Worm (Caenorhabditis elegans): ENCODE data around the gene faah-4.

faah-4 gene

ce11 chrIII:11870009-11870408 is 39.7 kb downstream of the faah-4 start (continued):
- TF ChIP-seq hlh-12 (tag; optimal IDR thresholded peaks at IDR 0.05) (no peak), Y67H2A.10 (GFP tag; conservative IDR thresholded peaks at IDR 0.05) (peak; percentile 49; the same call in 1 of the 2 replicates), bed-1 (GFP tag; IDR thresholded peaks at IDR 0.05) (no peak), snpc-3.4 (tag; optimal IDR thresholded peaks at IDR 0.05) (no peak), ztf-22 (GFP tag; optimal IDR thresholded peaks at IDR 0.05) (no peak), lsy-27 (tag; optimal IDR thresholded peaks at IDR 0.05; ENCODE audit: borderline replicate concordance, insufficient read depth) (no peak), lir-1 (GFP tag; conservative IDR thresholded peaks at IDR 0.05) (no peak; the same call in 1 of the 2 replicates), aptf-2 (GFP tag; conservative IDR thresholded peaks at IDR 0.05) (peak; percentile 51; the same call in 1 of the 2 replicates), F49E8.2 (tag; optimal IDR thresholded peaks at IDR 0.05; ENCODE audit: insufficient read depth) (no peak), C06A6.2 (GFP tag; conservative IDR thresholded peaks at IDR 0.05) (no peak), nhr-179 (tag; optimal IDR thresholded peaks at IDR 0.05) (no peak), bed-2 (GFP tag; IDR thresholded peaks at IDR 0.05) (0 out of 2 replicates have a peak, but pooled peaks have one; percentile 21), F55B11.4 (tag; optimal IDR thresholded peaks at IDR 0.05; ENCODE audit: borderline replicate concordance, insufficient read depth) (no peak), madf-3 (GFP tag; IDR thresholded peaks at IDR 0.05) (no peak), efl-1 (GFP tag; optimal IDR thresholded peaks at IDR 0.05) (no peak), lin-40 (tag; optimal IDR thresholded peaks at IDR 0.05) (peak; percentile 78), ztf-25 (GFP tag; IDR thresholded peaks at IDR 0.05) (no peak), F57A8.1 (GFP tag; optimal IDR thresholded peaks at IDR 0.05) (no peak), madf-8 (GFP tag; conservative IDR thresholded peaks at IDR 0.05) (no peak), mxl-1 (tag; optimal IDR thresholded peaks at IDR 0.05) (no peak), nhr-80 (tag; optimal IDR thresholded peaks at IDR 0.05) (peak; percentile 88), nhr-27 (tag; optimal IDR thresholded peaks at IDR 0.05) (no peak), ceh-58 (GFP tag; IDR thresholded peaks at IDR 0.05) (no peak), repo-1 (tag; optimal IDR thresholded peaks at IDR 0.05) (no peak), ztf-6 (GFP tag; IDR thresholded peaks at IDR 0.05) (no peak), pbrm-1 (GFP tag; IDR thresholded peaks at IDR 0.05) (peak; percentile 28; the same call in 1 of the 2 replicates), madf-10 (tag; optimal IDR thresholded peaks at IDR 0.05) (peak; percentile 59), xnd-1 (tag; optimal IDR thresholded peaks at IDR 0.05) (no peak), ceh-100 (GFP tag; IDR thresholded peaks at IDR 0.05) (peak; percentile 62; the same call in 1 of the 2 replicates), let-607 (tag; optimal IDR thresholded peaks at IDR 0.05) (peak; percentile 14 to 16), B0019.2 (GFP tag; conservative IDR thresholded peaks at IDR 0.05) (no peak), dpff-1 (tag; optimal IDR thresholded peaks at IDR 0.05) (no peak), F33H1.4 (GFP tag; IDR thresholded peaks at IDR 0.05) (no peak), hmg-1.2 (GFP tag; IDR thresholded peaks at IDR 0.05) (peak; percentile 75; the same call in 1 of the 2 replicates), unc-62 (GFP tag; optimal IDR thresholded peaks at IDR 0.05) (no peak), hmg-20 (GFP tag; IDR thresholded peaks at IDR 0.05) (no peak), attf-6 (GFP tag; IDR thresholded peaks at IDR 0.05) (no peak), lsl-1 (GFP tag; optimal IDR thresholded peaks at IDR 0.05) (no peak), ztf-28 (GFP tag; IDR thresholded peaks at IDR 0.05) (no peak), madf-6 (GFP tag; IDR thresholded peaks at IDR 0.05) (no peak), F10E7.11 (tag; optimal IDR thresholded peaks at IDR 0.05) (no peak), tbp1 (GFP tag; optimal IDR thresholded peaks at IDR 0.05) (peak; percentile 51), let-526 (GFP tag; IDR thresholded peaks at IDR 0.05) (no peak), chd-7 (tag; optimal IDR thresholded peaks at IDR 0.05) (peak; percentile 39), nfyb-1 (GFP tag; IDR thresholded peaks at IDR 0.05) (peak; percentile 74), B0261.1 (tag; optimal IDR thresholded peaks at IDR 0.05) (no peak), unc-130 (GFP tag; optimal IDR thresholded peaks at IDR 0.05) (no peak), cebp-1 (GFP tag; IDR thresholded peaks at IDR 0.05) (peak; percentile 53; the same call in 1 of the 2 replicates), cebp-1 (tag; optimal IDR thresholded peaks at IDR 0.05) (peak; percentile 78)

All from whole organism, young adult.